Fruit fly (Drosophila melanogaster) whole organism, embryonic: ENCODE measurements around the gene CycG.

Experiments
- B-H2 ChIP-seq: fragments of 200-800 bp; sonication (Bioruptor generic); optimal IDR thresholded peaks from 2 replicates; lab custom pipeline; 2018; ENCODE audit warnings: missing biosample characterization, mild to moderate bottlenecking, missing genetic modification characterization
- BEAF-32 ChIP-seq: fragments of 200-800 bp; sonication (Bioruptor generic); optimal IDR thresholded peaks from 3 replicates; lab custom pipeline; 2017; ENCODE audit warnings: missing biosample characterization, missing genetic modification characterization, mild to moderate bottlenecking, moderate library complexity, missing genetic modification reagents
- CG10979 ChIP-seq: fragments of 200-800 bp; sonication (Bioruptor generic); optimal IDR thresholded peaks from 2 replicates; lab custom pipeline; 2018; ENCODE audit warnings: missing biosample characterization, mild to moderate bottlenecking, missing genetic modification characterization, moderate library complexity
- CG11695 ChIP-seq: fragments of 200-800 bp; sonication (Bioruptor generic); IDR thresholded peaks from 3 replicates; pipeline ENCODE4 v1.3.6; 2022; ENCODE audit warnings: missing biosample characterization, missing genetic modification characterization
- CG12071 ChIP-seq: fragments of 200-800 bp; sonication (Bioruptor generic); optimal IDR thresholded peaks from 3 replicates; lab custom pipeline; 2018; ENCODE audit warnings: missing biosample characterization, mild to moderate bottlenecking, missing genetic modification characterization
- CG12236 ChIP-seq: fragments of 200-800 bp; sonication (Bioruptor generic); optimal IDR thresholded peaks from 2 replicates; lab custom pipeline; 2016; ENCODE audit warnings: missing biosample characterization, missing genetic modification characterization
- CG12659 ChIP-seq: fragments of 200-800 bp; sonication (Bioruptor generic); optimal IDR thresholded peaks from 3 replicates; lab custom pipeline; 2017; ENCODE audit warnings: mild to moderate bottlenecking, missing biosample characterization, missing genetic modification reagents, missing genetic modification characterization
- CG14860 ChIP-seq: fragments of 200-800 bp; sonication (Bioruptor generic); IDR thresholded peaks from 3 replicates; pipeline ENCODE4 v1.3.6; 2022; ENCODE audit warnings: missing biosample characterization, missing genetic modification characterization; ENCODE audit not compliant: partially characterized antibody
- CG15269 ChIP-seq: fragments of 200-800 bp; sonication (Bioruptor generic); optimal IDR thresholded peaks from 2 replicates; lab custom pipeline; 2018; ENCODE audit warnings: missing biosample characterization, mild to moderate bottlenecking, missing genetic modification characterization, moderate library complexity
- CG16779 ChIP-seq: fragments of 200-800 bp; sonication (Bioruptor generic); IDR thresholded peaks from 2 replicates; pipeline ENCODE4 v1.3.6; 2022; ENCODE audit warnings: missing biosample characterization, missing genetic modification characterization
- CG16863 ChIP-seq: fragments of 200-800 bp; sonication (Bioruptor generic); optimal IDR thresholded peaks from 3 replicates; lab custom pipeline; 2016; ENCODE audit warnings: missing biosample characterization, missing genetic modification characterization
- CG30020 ChIP-seq: fragments of 200-800 bp; optimal IDR thresholded peaks from 2 replicates; lab custom pipeline; 2019; ENCODE audit warnings: missing biosample characterization, mild to moderate bottlenecking, missing genetic modification characterization, moderate library complexity
- CG31224 ChIP-seq: fragments of 200-800 bp; sonication (Bioruptor generic); IDR thresholded peaks from 2 replicates; pipeline ENCODE4 v1.3.6; 2022; ENCODE audit warnings: missing biosample characterization, missing genetic modification characterization
- CG3281 ChIP-seq: fragments of 200-800 bp; sonication (Bioruptor generic); optimal IDR thresholded peaks from 3 replicates; lab custom pipeline; 2017; ENCODE audit warnings: missing biosample characterization, mild to moderate bottlenecking, missing genetic modification characterization
- CG33213 ChIP-seq: fragments of 200-800 bp; sonication (Bioruptor generic); optimal IDR thresholded peaks from 3 replicates; lab custom pipeline; 2016; ENCODE audit warnings: missing biosample characterization, missing genetic modification characterization
- CG4282 ChIP-seq: fragments of 200-800 bp; sonication (Bioruptor generic); optimal IDR thresholded peaks from 2 replicates; lab custom pipeline; 2016; ENCODE audit warnings: missing biosample characterization, missing genetic modification characterization
- CG4820 ChIP-seq: fragments of 200-800 bp; sonication (Bioruptor generic); optimal IDR thresholded peaks from 3 replicates; lab custom pipeline; 2016; ENCODE audit warnings: missing biosample characterization, missing genetic modification characterization
- CG5953 ChIP-seq: fragments of 200-800 bp; sonication (Bioruptor generic); IDR thresholded peaks from 2 replicates; pipeline ENCODE4 v1.3.6; 2022; ENCODE audit warnings: missing biosample characterization, missing genetic modification characterization
- CG7963 ChIP-seq: fragments of 200-800 bp; sonication (Bioruptor generic); IDR thresholded peaks from 3 replicates; pipeline ENCODE4 v1.3.6; 2022; ENCODE audit warnings: missing biosample characterization, missing genetic modification characterization; ENCODE audit not compliant: partially characterized antibody
- CG8924 ChIP-seq: fragments of 200-800 bp; optimal IDR thresholded peaks from 3 replicates; lab custom pipeline; 2019; ENCODE audit warnings: missing biosample characterization, mild to moderate bottlenecking, missing genetic modification characterization, moderate library complexity
- CG8944 ChIP-seq: fragments of 200-800 bp; sonication (Bioruptor generic); optimal IDR thresholded peaks from 3 replicates; lab custom pipeline; 2016; ENCODE audit warnings: missing biosample characterization, missing genetic modification characterization
- Dip3 ChIP-seq: fragments of 200-800 bp; sonication (Bioruptor generic); optimal IDR thresholded peaks from 3 replicates; lab custom pipeline; 2016; ENCODE audit warnings: missing biosample characterization, missing genetic modification characterization
- Doc3 ChIP-seq: fragments of 200-800 bp; sonication (Bioruptor generic); IDR thresholded peaks from 3 replicates; pipeline ENCODE4 v1.3.6; 2022; ENCODE audit warnings: missing biosample characterization, missing genetic modification characterization; ENCODE audit not compliant: partially characterized antibody
- Eip74EF ChIP-seq, 2 experiments: fragments of 200-800 bp in 1 of 2; fragments of >200 bp in 1 of 2; sonication (Bioruptor generic) in 1 of 2; optimal IDR thresholded peaks; 2 replicates each; lab custom pipeline; 2017 to 2019; ENCODE audit warnings: missing biosample characterization in 2 of 2, missing genetic modification characterization in 2 of 2, mild to moderate bottlenecking in 1 of 2, moderate library complexity in 1 of 2
- Ets97D ChIP-seq: fragments of 200-800 bp; sonication (Bioruptor generic); optimal IDR thresholded peaks from 3 replicates; lab custom pipeline; 2016; ENCODE audit warnings: missing biosample characterization, missing genetic modification characterization
- Lpt ChIP-seq: fragments of >200 bp; optimal IDR thresholded peaks from 2 replicates; lab custom pipeline; 2018; ENCODE audit warnings: missing biosample characterization, missing genetic modification characterization
- NC2α ChIP-seq: fragments of 200-800 bp; sonication (Bioruptor generic); optimal IDR thresholded peaks from 2 replicates; lab custom pipeline; 2016; ENCODE audit warnings: missing biosample characterization, missing genetic modification characterization
- Oaz ChIP-seq: fragments of 200-800 bp; sonication (Bioruptor generic); IDR thresholded peaks from 2 replicates; pipeline ENCODE4 v1.3.6; 2022; ENCODE audit warnings: missing biosample characterization, missing genetic modification characterization
- Scr ChIP-seq: fragments of 200-800 bp; sonication (Bioruptor generic); IDR thresholded peaks from 2 replicates; pipeline ENCODE4 v1.3.6; 2022; ENCODE audit warnings: missing biosample characterization, missing genetic modification characterization; ENCODE audit not compliant: partially characterized antibody
- Xrp1 ChIP-seq: fragments of 200-800 bp; sonication (Bioruptor generic); IDR thresholded peaks from 2 replicates; pipeline ENCODE4 v1.3.6; 2022; ENCODE audit warnings: missing biosample characterization, missing genetic modification characterization
- amos ChIP-seq: fragments of 200-800 bp; sonication (Bioruptor generic); IDR thresholded peaks from 2 replicates; pipeline ENCODE4 v1.3.6; 2022; ENCODE audit warnings: missing biosample characterization, missing genetic modification characterization; ENCODE audit not compliant: partially characterized antibody
- ap ChIP-seq: fragments of 200-800 bp; sonication (Bioruptor generic); IDR thresholded peaks from 2 replicates; pipeline ENCODE4 v1.3.6; 2022; ENCODE audit warnings: missing biosample characterization, missing genetic modification characterization
- ash1 ChIP-seq: fragments of 200-800 bp; sonication (Bioruptor generic); optimal IDR thresholded peaks from 2 replicates; lab custom pipeline; 2018; ENCODE audit warnings: missing biosample characterization, mild to moderate bottlenecking, missing genetic modification characterization
- btn ChIP-seq: fragments of 200-800 bp; sonication (Bioruptor generic); optimal IDR thresholded peaks from 2 replicates; lab custom pipeline; 2016; ENCODE audit warnings: missing biosample characterization, missing genetic modification characterization
- crp ChIP-seq, 2 experiments: fragments of 200-800 bp; sonication (Bioruptor generic); optimal IDR thresholded peaks; 2 replicates in 1 of 2; 3 replicates in 1 of 2; lab custom pipeline; 2017; ENCODE audit warnings: missing biosample characterization in 2 of 2, missing genetic modification characterization in 2 of 2, mild to moderate bottlenecking in 1 of 2, moderate library complexity in 1 of 2
- dmrt11E ChIP-seq: fragments of 200-800 bp; sonication (Bioruptor generic); optimal IDR thresholded peaks from 3 replicates; lab custom pipeline; 2018; ENCODE audit warnings: missing biosample characterization, mild to moderate bottlenecking, missing genetic modification characterization, moderate library complexity
- fd102C ChIP-seq: fragments of 200-800 bp; sonication (Bioruptor generic); optimal IDR thresholded peaks from 2 replicates; lab custom pipeline; 2018; ENCODE audit warnings: missing biosample characterization, mild to moderate bottlenecking, missing genetic modification characterization, moderate library complexity
- fru ChIP-seq: fragments of >200 bp; optimal IDR thresholded peaks from 2 replicates; lab custom pipeline; 2017
- fu2 ChIP-seq: fragments of 200-800 bp; sonication (Bioruptor generic); optimal IDR thresholded peaks from 2 replicates; lab custom pipeline; 2016; ENCODE audit warnings: missing biosample characterization, missing genetic modification characterization
- gce ChIP-seq: fragments of 200-800 bp; sonication (Bioruptor generic); IDR thresholded peaks from 3 replicates; pipeline ENCODE4 v1.3.6; 2022; ENCODE audit warnings: missing biosample characterization, missing genetic modification characterization
- h ChIP-seq: fragments of >200 bp; optimal IDR thresholded peaks from 2 replicates; lab custom pipeline; 2017
- jigr1 ChIP-seq: fragments of 200-800 bp; sonication (Bioruptor generic); IDR thresholded peaks from 3 replicates; pipeline ENCODE4 v1.3.6; 2022; ENCODE audit warnings: missing biosample characterization, missing genetic modification characterization
- kah ChIP-seq: fragments of 200-800 bp; sonication (Bioruptor generic); optimal IDR thresholded peaks from 2 replicates; lab custom pipeline; 2018; ENCODE audit warnings: missing biosample characterization, mild to moderate bottlenecking, missing genetic modification characterization
- kni ChIP-seq: fragments of 200-800 bp; sonication (Bioruptor generic); optimal IDR thresholded peaks from 3 replicates; lab custom pipeline; 2017; ENCODE audit warnings: mild to moderate bottlenecking, missing biosample characterization, missing genetic modification reagents, missing genetic modification characterization
- lilli ChIP-seq: fragments of 200-800 bp; sonication (Bioruptor generic); optimal IDR thresholded peaks from 3 replicates; lab custom pipeline; 2016; ENCODE audit warnings: missing biosample characterization, missing genetic modification characterization
- maf-S ChIP-seq: fragments of 200-800 bp; sonication (Bioruptor generic); optimal IDR thresholded peaks from 2 replicates; lab custom pipeline; 2016; ENCODE audit warnings: missing biosample characterization, missing genetic modification characterization
- odd ChIP-seq: fragments of 200-800 bp; sonication (Bioruptor generic); optimal IDR thresholded peaks from 2 replicates; lab custom pipeline; 2017; ENCODE audit warnings: missing biosample characterization, mild to moderate bottlenecking, missing genetic modification characterization
- seq ChIP-seq: fragments of 200-800 bp; sonication (Bioruptor generic); IDR thresholded peaks from 2 replicates; pipeline ENCODE4 v1.3.6; 2022; ENCODE audit warnings: missing biosample characterization, missing genetic modification characterization
- sr ChIP-seq: fragments of 200-800 bp; sonication (Bioruptor generic); IDR thresholded peaks from 3 replicates; pipeline ENCODE4 v1.3.6; 2022; ENCODE audit warnings: missing biosample characterization, missing genetic modification characterization
- tx ChIP-seq: fragments of 200-800 bp; sonication (Bioruptor generic); optimal IDR thresholded peaks from 2 replicates; lab custom pipeline; 2016; ENCODE audit warnings: missing biosample characterization, missing genetic modification characterization
- vfl ChIP-seq: fragments of 200-800 bp; sonication (Bioruptor generic); optimal IDR thresholded peaks from 2 replicates; lab custom pipeline; 2016; ENCODE audit warnings: missing biosample characterization, missing genetic modification characterization
- zen ChIP-seq: fragments of 200-800 bp; sonication (Bioruptor generic); optimal IDR thresholded peaks from 3 replicates; lab custom pipeline; 2018; ENCODE audit warnings: missing biosample characterization, mild to moderate bottlenecking, missing genetic modification characterization, moderate library complexity

CycG gene

dm6 chr3R:31566738-31567137 lies 45.7 kb downstream of the CycG start (continued):
- TF ChIP-seq Eip74EF (GFP tag; optimal IDR thresholded peaks at IDR 0.05; lab: Kevin White, UChicago) = peak in 1 of 2 experiments; percentile 52
- no peak for TF ChIP-seq vfl (GFP tag; lab: Kevin White, UChicago)
- peak; percentile 32 for TF ChIP-seq CG8924
- 0 out of 2 replicates have a peak, but pooled peaks have one; percentile 44 for TF ChIP-seq ap (GFP tag; lab: Robert Waterston, UW)
- TF ChIP-seq Ets97D = peak; percentile 20
- peak; percentile 42 for TF ChIP-seq CG16863 (GFP tag; lab: Kevin White, UChicago)
- TF ChIP-seq CG12659 (GFP tag; lab: Kevin White, UChicago) = no peak
- no peak for TF ChIP-seq amos (GFP tag; lab: Robert Waterston, UW)
- peak; percentile 67 for TF ChIP-seq dmrt11E (tag; lab: Kevin White, UChicago)
- TF ChIP-seq zen (tag; lab: Kevin White, UChicago) = no peak
- TF ChIP-seq CG33213 (GFP tag; lab: Kevin White, UChicago) = peak; percentile 16
- no peak for TF ChIP-seq NC2α (GFP tag; lab: Kevin White, UChicago)
- 0 out of 3 replicates have a peak, but pooled peaks have one; percentile 13 for TF ChIP-seq CG11695 (GFP tag; lab: Robert Waterston, UW)
- TF ChIP-seq CG16779 (GFP tag; lab: Robert Waterston, UW) = no peak
- no peak for TF ChIP-seq B-H2 (GFP tag; lab: Kevin White, UChicago)
- no peak for TF ChIP-seq CG14860
- no peak for TF ChIP-seq CG12236
- TF ChIP-seq fu2 (GFP tag; lab: Kevin White, UChicago) = no peak
- no peak for TF ChIP-seq maf-S (GFP tag; lab: Kevin White, UChicago)
- TF ChIP-seq ash1 (GFP tag; lab: Kevin White, UChicago) = no peak
- no peak for TF ChIP-seq CG7963
- peak; percentile 71; the same call in 1 of the 3 replicates for TF ChIP-seq gce (GFP tag; lab: Robert Waterston, UW)
- no peak for TF ChIP-seq CG4282
- TF ChIP-seq CG5953 (GFP tag; lab: Robert Waterston, UW) = peak; percentile 50; the same call in 1 of the 2 replicates
- TF ChIP-seq seq = no peak
- no peak for TF ChIP-seq CG30020 (tag; lab: Kevin White, UChicago)
- no peak for TF ChIP-seq crp (GFP tag; optimal IDR thresholded peaks at IDR 0.05; lab: Kevin White, UChicago)
- TF ChIP-seq tx (GFP tag; lab: Kevin White, UChicago) = no peak
- no peak for TF ChIP-seq btn (GFP tag; lab: Kevin White, UChicago)
- TF ChIP-seq fru = no peak
- TF ChIP-seq Lpt (GFP tag; lab: Kevin White, UChicago) = no peak
- TF ChIP-seq kni = no peak
- TF ChIP-seq CG10979 (tag; lab: Kevin White, UChicago) = peak; percentile 71
- TF ChIP-seq CG4820 (GFP tag; lab: Kevin White, UChicago) = peak; percentile 15
- TF ChIP-seq Xrp1 (GFP tag; lab: Robert Waterston, UW) = peak; percentile 84
- no peak for TF ChIP-seq Dip3
- no peak for TF ChIP-seq CG3281
- no peak for TF ChIP-seq odd (GFP tag; lab: Kevin White, UChicago)
- TF ChIP-seq jigr1 (GFP tag; lab: Robert Waterston, UW) = no peak
- no peak for TF ChIP-seq fd102C (GFP tag; lab: Kevin White, UChicago)
- no peak for TF ChIP-seq Scr (GFP tag; lab: Robert Waterston, UW)
- no peak for TF ChIP-seq CG8944 (GFP tag; lab: Kevin White, UChicago)
- TF ChIP-seq CG31224 = no peak
- no peak for TF ChIP-seq Doc3
- TF ChIP-seq BEAF-32 (GFP tag; lab: Kevin White, UChicago) = no peak
- no peak for TF ChIP-seq sr (GFP tag; lab: Robert Waterston, UW)
- no peak for TF ChIP-seq CG12071
- no peak for TF ChIP-seq Oaz (GFP tag; lab: Robert Waterston, UW)
- TF ChIP-seq lilli (GFP tag; lab: Kevin White, UChicago) = no peak
- TF ChIP-seq kah = no peak
- no peak for TF ChIP-seq CG15269 (tag; lab: Kevin White, UChicago)
- TF ChIP-seq h (lab: Kevin White, UChicago) = no peak
